Comparison of ENCODE assay signal across 2 worm cellular contexts in the genomic region with DNA sequence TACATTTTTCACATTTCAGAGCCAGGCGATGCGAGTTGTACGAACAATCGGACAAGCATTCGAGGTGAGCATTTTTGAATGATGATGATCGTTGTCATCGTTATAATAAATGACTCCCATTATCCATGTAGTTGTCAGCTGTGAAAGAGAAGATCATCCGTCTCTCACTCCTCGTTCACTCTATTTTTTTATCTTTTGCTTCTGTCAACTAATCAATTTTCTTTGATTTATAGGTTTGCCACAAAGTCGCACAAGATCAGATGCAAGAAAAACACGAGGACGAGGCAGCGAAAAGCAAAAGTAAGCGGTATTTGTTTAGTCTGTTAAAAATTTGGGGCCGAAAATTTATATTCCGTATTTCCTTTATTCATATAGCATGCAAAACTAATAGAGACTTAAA.
A peak's percentile ranks its signal among the peaks of the same experiment; 100 is the strongest.
TF ChIP-seq lines count a peak whose summit lies in the region.

No protein-coding gene starts in this region.

TF ChIP-seq in whole organism, L1 larva, 84 proteins besides CTCF, POLR2A, EP300 and RAD21 (continued from another document):
- TF ChIP-seq elt-3 (tag; optimal IDR thresholded peaks at IDR 0.05; lab: Kevin White, UChicago): peak in 1 of 6 experiments; percentile 56

TF ChIP-seq in whole organism, L2 larva, 48 proteins besides CTCF, POLR2A, EP300 and RAD21 (continued from another document):
- TF ChIP-seq ztf-11 (tag; optimal IDR thresholded peaks at IDR 0.05; lab: Kevin White, UChicago) (no peak), C34F6.9 (tag; optimal IDR thresholded peaks at IDR 0.05; lab: Kevin White, UChicago) (peak; percentile 14), nhr-11 (tag; optimal IDR thresholded peaks at IDR 0.05; lab: Kevin White, UChicago) (no peak), sma-3 (GFP tag; optimal IDR thresholded peaks at IDR 0.05; lab: Kevin White, UChicago) (no peak), ztf-4 (tag; optimal IDR thresholded peaks at IDR 0.05; lab: Kevin White, UChicago) (no peak), mab-5 (tag; optimal IDR thresholded peaks at IDR 0.05; lab: Kevin White, UChicago) (peak; percentile 52), sma-9 (GFP tag; optimal IDR thresholded peaks at IDR 0.05; lab: Kevin White, UChicago) (peak; percentile 42), sma-9 (tag; optimal IDR thresholded peaks at IDR 0.05; lab: Kevin White, UChicago) (no peak), lin-13 (GFP tag; optimal IDR thresholded peaks at IDR 0.05; lab: Kevin White, UChicago) (no peak)
TF ChIP-seq in whole organism, L2 larva: peak in this region for 5.
